Worm (Caenorhabditis elegans) whole organism, L4 larva: ENCODE results near the gene lin-29.

Experiments
- ces-1 ChIP-seq: fragments of 150-350 bp; sonication (generic microtip); optimal IDR thresholded peaks from 4 replicates; lab custom pipeline; 2014; ENCODE audit warnings: missing biosample characterization, missing genetic modification reagents, missing genetic modification characterization
- jun-1 ChIP-seq: fragments of 150-350 bp; optimal IDR thresholded peaks from 2 replicates; lab custom pipeline; 2014; ENCODE audit warnings: missing biosample characterization, missing genetic modification reagents, missing genetic modification characterization
- lin-29 ChIP-seq: fragments of 200-800 bp; sonication (Bioruptor generic); IDR thresholded peaks from 2 replicates; pipeline ENCODE4 v1.3.6; 2022; ENCODE audit warnings: missing genetic modification reagents, missing genetic modification characterization, missing compliant biosample characterization

ce11 chrII:11948459-11948858 lies 13.3 kb upstream of the lin-29 start, which contains the start of gene W03C9.8:
- TF ChIP-seq lin-29 (GFP tag; lab: Robert Waterston, UW), result no peak
- TF ChIP-seq jun-1 (tag; lab: Kevin White, UChicago), result no peak
- TF ChIP-seq ces-1, result no peak
